Worm (Caenorhabditis elegans): ENCODE results near the gene C02F4.5.
A peak's percentile ranks its signal among the peaks of the same experiment; 100 is the strongest.

The C02F4.5 gene

DNA sequence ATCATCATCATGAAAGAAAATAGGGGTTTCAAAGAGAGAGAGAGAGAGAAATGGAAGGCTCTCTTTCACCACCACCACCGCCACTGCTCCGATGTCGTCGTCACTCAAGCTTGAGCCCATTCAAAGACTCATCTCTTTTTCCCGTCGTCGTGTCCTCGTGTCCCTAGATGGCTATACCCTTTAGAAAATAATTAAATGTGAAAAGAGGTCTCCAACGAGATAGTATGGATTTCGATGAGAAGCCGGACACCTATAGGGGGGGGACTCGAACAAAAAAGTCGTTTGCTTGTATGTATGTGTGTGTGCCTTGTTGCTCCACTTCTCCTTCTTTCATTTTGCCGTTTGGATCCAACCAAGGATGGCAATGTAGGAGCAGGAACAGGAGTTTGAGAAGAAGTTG, 18.9 kb downstream of the C02F4.5 start:
- TF ChIP-seq unc-62 (GFP tag; optimal IDR thresholded peaks at IDR 0.05), result peak; percentile 4
- no peak for TF ChIP-seq M03D4.4 (tag; optimal IDR thresholded peaks at IDR 0.05)
- peak; percentile 0 for TF ChIP-seq unc-120 (tag; optimal IDR thresholded peaks at IDR 0.05; ENCODE audit: poor library complexity, severe bottlenecking)
- TF ChIP-seq flh-1 (GFP tag; optimal IDR thresholded peaks at IDR 0.05), result no peak
- TF ChIP-seq zip-8 (tag; optimal IDR thresholded peaks at IDR 0.05), result no peak
- TF ChIP-seq ces-1 (GFP tag; optimal IDR thresholded peaks at IDR 0.05), result peak; percentile 70

DNA sequence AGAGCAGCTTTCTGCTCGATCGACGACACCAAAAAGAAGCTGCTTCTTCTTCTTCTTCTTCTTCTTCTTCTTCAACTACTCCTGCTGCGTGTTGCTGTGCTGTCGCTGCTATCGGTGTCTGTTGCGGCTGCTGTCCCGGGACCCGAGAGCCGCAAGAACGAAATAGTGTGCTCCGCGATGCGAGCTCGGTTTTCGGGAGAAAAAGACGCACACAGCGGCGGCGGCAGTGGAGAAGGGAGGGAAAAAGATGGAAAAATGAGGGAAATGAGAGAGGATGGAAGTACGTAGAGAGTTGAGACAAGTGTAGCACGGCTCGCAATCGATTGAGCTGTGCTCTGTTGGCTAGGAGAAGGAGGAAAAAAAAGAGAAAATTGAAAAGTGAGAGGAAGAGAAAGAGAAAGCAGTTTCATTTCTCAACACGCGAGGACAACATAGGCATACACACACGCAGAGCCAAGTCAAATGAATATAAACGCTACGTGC, 20.2 kb downstream of the C02F4.5 start:
- TF ChIP-seq hlh-1 (tag; optimal IDR thresholded peaks at IDR 0.05), result peak; percentile 34
- TF ChIP-seq sptf-1 (tag; optimal IDR thresholded peaks at IDR 0.05), result peak; percentile 8
- TF ChIP-seq snpc-4 (tag; optimal IDR thresholded peaks at IDR 0.05), result no peak
- TF ChIP-seq unc-62 (GFP tag; optimal IDR thresholded peaks at IDR 0.05), result peak; percentile 33
- TF ChIP-seq mls-2 (tag; optimal IDR thresholded peaks at IDR 0.05), result peak; percentile 13
- peak; percentile 4 for TF ChIP-seq cnd-1 (tag; optimal IDR thresholded peaks at IDR 0.05)
- peak; percentile 19 for TF ChIP-seq pha-4 (tag; optimal IDR thresholded peaks at IDR 0.05)
- peak; percentile 90 for TF ChIP-seq unc-120 (tag; optimal IDR thresholded peaks at IDR 0.05; ENCODE audit: poor library complexity, severe bottlenecking)
- no peak for TF ChIP-seq ceh-83 (GFP tag; optimal IDR thresholded peaks at IDR 0.05)
- TF ChIP-seq ham-2 (GFP tag; optimal IDR thresholded peaks at IDR 0.05), result no peak
- no peak for TF ChIP-seq elt-1 (tag; optimal IDR thresholded peaks at IDR 0.05; ENCODE audit: borderline replicate concordance, insufficient read depth)
- peak; percentile 9 for TF ChIP-seq drap-1 (GFP tag; optimal IDR thresholded peaks at IDR 0.05)
- TF ChIP-seq M03D4.4 (tag; optimal IDR thresholded peaks at IDR 0.05), result peak; percentile 33
- TF ChIP-seq nhr-12 (tag; optimal IDR thresholded peaks at IDR 0.05), result no peak
- no peak for TF ChIP-seq lin-13 (tag; optimal IDR thresholded peaks at IDR 0.05)
- TF ChIP-seq mep-1 (tag; optimal IDR thresholded peaks at IDR 0.05), result no peak
- no peak for TF ChIP-seq elt-3 (tag; optimal IDR thresholded peaks at IDR 0.05)
- TF ChIP-seq ceh-39 (tag; optimal IDR thresholded peaks at IDR 0.05), result no peak
- peak; percentile 51 for TF ChIP-seq ces-1 (GFP tag; optimal IDR thresholded peaks at IDR 0.05)

DNA sequence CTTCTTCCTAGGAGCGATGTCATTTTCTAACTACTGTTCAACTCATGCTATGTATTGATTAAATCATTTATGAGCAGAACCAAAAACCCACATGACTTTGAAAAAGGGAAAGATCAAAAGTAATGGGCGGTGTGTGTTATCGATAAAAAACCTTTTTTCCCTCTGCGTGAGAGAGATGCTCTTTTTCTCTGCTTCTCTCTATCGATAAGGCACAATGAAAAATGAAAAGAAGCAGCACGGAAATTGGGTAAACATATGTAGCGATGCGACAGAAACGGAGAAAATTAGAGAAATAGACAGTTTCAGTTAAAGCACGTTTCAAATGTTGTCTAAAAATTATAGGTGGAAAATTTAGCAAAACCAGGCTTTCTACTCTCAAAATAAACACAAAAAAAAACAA, 21.6 kb downstream of the C02F4.5 start:
- no peak for TF ChIP-seq sptf-1 (tag; optimal IDR thresholded peaks at IDR 0.05)
- TF ChIP-seq hlh-1 (tag; optimal IDR thresholded peaks at IDR 0.05), result peak; percentile 13
- TF ChIP-seq unc-120 (tag; optimal IDR thresholded peaks at IDR 0.05; ENCODE audit: poor library complexity, severe bottlenecking), result peak; percentile 4

DNA sequence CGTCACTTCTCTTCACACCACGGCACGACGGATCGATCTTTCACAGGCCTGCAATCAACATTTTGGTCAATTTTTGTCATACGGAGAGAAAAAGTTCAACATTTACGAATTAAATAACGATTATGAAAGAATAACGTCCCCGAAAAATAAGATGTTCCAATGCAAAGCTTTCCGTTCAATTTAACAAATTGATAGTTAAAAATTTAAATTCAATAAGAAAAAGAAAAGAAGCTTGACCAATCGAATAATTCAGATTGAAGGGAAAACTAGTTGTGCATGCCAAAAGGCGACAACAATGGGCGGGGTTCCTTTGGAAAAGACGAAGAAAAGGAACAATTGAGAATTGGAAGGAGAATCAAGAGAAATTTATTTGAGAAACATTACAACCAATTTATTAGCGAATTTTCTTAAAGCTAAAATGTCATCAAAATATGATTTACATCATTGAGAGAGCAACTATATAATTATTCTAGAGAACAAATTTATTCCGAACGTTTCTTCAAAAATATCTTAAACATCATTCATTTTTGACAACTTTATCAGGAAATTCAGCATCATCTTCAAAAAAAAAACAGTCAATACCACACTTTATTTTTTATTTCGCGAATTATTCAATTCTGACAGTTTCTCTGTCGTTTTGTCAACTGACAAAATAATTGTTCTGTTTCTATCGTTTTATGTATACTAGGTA, 22.2 kb downstream of the C02F4.5 start, which contains the start of gene tax-6:
Gene tax-6 (minus strand): TSS at position 51 of the 691 bp plus-strand sequence.
- TF ChIP-seq zip-8 (tag; optimal IDR thresholded peaks at IDR 0.05) (no peak), mab-5 (tag; optimal IDR thresholded peaks at IDR 0.05) (no peak), ces-1 (GFP tag; optimal IDR thresholded peaks at IDR 0.05) (peak; percentile 7), unc-62 (GFP tag; optimal IDR thresholded peaks at IDR 0.05) (no peak)

DNA sequence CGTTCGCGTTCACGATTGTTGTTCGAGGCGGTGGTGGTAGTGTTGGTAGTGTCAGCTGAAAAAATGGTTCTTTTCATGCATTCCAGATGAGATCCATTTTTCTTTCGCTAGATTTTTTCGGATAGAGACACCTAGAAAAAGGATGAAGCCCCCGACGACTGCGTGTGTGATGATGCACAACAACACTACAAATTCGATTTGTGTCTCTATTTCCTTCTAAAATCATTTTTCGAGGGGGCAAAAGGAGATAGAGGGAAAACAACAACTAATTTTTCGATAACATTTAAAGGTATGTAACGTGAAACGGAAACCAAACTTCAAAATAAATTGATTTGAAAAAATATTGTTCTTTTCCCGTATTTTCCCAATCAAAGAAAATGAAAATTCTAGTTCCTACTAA, 23.5 kb downstream of the C02F4.5 start:
- TF ChIP-seq nhr-2 (tag; optimal IDR thresholded peaks at IDR 0.05), result no peak
- TF ChIP-seq ces-1 (GFP tag; optimal IDR thresholded peaks at IDR 0.05), result peak; percentile 75

DNA sequence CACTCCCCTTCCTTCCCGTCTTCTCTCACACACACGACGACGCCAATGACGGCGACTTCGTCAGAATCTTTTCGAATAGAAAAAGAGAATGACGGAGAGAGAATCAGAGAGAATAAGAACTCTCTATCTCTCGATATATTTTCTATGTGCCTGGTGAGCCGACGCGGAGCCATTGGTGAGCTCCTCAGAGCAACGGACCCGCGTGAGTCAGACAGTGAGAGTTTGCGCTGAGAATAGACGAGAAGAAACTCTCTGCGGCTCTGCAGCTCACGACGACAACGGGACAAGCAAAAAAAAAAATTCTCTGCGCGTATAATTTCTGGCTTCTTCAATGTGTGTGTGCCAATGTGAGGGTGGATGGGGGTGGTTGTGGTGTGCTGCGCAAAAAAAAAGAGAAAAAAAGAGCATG, 24.0 kb downstream of the C02F4.5 start:
- TF ChIP-seq mep-1 (tag; optimal IDR thresholded peaks at IDR 0.05) (peak; percentile 7), sptf-1 (tag; optimal IDR thresholded peaks at IDR 0.05) (peak; percentile 36), drap-1 (GFP tag; optimal IDR thresholded peaks at IDR 0.05) (no peak), unc-62 (GFP tag; optimal IDR thresholded peaks at IDR 0.05) (peak; percentile 17), ceh-39 (tag; optimal IDR thresholded peaks at IDR 0.05) (no peak), mls-2 (tag; optimal IDR thresholded peaks at IDR 0.05) (peak; percentile 9), cnd-1 (tag; optimal IDR thresholded peaks at IDR 0.05) (no peak), ces-1 (GFP tag; optimal IDR thresholded peaks at IDR 0.05) (peak; percentile 22), mab-5 (tag; optimal IDR thresholded peaks at IDR 0.05) (no peak)

DNA sequence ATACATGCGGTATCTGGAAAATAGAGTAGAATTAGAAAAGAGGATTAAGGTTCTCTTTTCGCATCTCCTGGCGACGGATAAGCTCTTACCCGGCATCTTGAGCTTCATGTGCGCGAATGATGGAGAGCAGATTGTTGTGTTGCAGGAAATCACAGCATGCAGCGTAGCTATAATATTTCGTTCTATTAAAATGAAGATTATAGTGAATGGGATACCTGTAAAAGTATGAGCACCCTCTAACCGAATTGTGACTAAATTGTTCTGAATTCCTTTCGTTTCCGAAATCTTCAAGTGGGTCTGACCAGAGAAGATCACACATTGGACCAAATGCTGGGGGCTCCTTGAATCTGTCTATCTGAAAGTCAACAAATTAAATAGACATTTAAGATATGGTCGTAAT, 25.5 kb downstream of the C02F4.5 start:
- TF ChIP-seq sem-2 (GFP tag; optimal IDR thresholded peaks at IDR 0.05) (no peak), ham-2 (GFP tag; optimal IDR thresholded peaks at IDR 0.05) (no peak), nhr-28 (tag; optimal IDR thresholded peaks at IDR 0.05) (no peak), cnd-1 (tag; optimal IDR thresholded peaks at IDR 0.05) (no peak)

Measured in whole organism, mixed stage, embryonic.